Fruit fly (Drosophila melanogaster) ovary, adult (tissue): ENCODE results near the gene CG34171.

Experiments used
- CG17801 ChIP-seq: fragments of 200-800 bp; optimal IDR thresholded peaks from 2 replicates; lab custom pipeline; 2019; ENCODE audit warnings: missing biosample characterization, mild to moderate bottlenecking, missing genetic modification characterization, moderate library complexity; ENCODE audit not compliant: partially characterized antibody

The CG34171 gene

DNA sequence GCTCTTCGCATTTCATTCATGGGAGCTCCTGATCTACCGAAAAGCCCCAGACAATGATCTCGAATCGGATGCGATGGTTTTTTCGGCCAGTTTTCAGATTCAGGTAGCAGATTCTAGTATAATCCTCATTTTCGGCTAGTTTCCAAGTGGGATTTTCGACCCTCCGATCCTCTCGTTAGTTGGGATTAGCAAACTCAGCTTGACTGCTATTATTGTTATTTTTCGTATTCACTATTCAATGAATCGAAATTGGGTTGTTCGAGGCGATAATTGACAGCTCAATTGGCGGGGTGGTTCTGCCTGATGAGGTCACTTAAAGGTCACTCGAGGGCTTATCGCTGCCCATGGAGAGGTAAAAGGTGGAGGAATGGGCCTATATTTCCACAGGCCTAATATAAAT, 8.8 kb upstream of the CG34171 start:
- no peak for TF ChIP-seq CG17801 (GFP tag; lab: Kevin White, UChicago)

DNA sequence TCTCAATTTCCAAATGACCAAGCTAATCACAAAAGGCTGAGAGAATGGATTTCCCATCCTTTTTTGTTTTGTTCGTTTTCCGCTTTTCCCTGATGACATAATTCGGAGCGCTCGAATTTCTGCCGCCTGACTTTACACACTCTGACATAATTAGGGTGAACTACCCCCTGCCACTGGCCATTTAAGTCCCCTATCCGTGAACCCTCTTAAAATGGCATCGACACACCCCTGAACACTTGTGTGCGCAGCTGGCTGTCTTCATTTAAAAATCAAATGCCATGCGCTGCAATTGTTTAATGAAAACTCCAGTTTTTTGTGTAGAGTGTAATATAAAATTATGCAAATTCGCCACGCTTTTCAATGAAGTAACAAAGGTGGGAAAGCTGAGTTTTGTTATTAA, 7.6 kb upstream of the CG34171 start:
- no peak for TF ChIP-seq CG17801 (GFP tag; lab: Kevin White, UChicago)

DNA sequence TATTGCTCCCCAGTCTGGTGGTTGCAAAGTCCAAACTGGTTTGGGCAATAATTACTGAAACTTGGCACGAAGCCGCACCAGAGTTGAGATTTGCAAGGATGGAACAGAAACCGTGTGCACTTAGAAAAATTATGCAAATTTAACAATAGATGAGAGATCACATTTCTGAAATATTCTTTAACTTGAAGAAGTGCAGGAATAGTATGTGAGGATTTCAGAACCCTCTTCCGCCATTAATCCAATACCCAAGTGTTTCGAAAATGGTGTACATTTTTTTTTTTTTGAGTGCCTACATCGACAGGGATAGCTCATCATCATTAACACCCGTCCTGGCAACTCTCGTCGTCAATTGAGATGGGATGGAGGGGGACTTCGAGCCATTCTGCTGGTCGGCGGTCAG, 6.3 kb upstream of the CG34171 start:
- no peak for TF ChIP-seq CG17801 (GFP tag; lab: Kevin White, UChicago)

DNA sequence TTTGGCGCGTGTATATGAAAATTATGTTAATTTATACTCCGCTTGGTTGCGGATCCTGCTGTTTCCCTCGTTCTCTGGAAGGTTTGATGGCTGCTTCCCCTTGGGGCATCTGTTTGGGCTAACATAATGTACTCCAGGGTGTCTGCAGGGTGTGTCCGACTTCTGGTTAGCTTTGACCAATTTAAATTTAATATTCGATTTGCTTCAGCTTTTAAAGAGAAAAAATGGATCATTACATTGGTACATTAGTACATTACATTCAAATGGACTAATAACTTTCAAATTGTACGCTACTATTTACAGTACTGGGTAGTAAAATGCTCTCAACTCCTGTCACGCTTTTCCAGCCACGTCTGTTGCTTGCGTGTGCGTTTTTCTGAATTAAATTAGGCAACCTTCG, 1.3 kb upstream of the CG34171 start:
- TF ChIP-seq CG17801 (GFP tag; lab: Kevin White, UChicago), result no peak

DNA sequence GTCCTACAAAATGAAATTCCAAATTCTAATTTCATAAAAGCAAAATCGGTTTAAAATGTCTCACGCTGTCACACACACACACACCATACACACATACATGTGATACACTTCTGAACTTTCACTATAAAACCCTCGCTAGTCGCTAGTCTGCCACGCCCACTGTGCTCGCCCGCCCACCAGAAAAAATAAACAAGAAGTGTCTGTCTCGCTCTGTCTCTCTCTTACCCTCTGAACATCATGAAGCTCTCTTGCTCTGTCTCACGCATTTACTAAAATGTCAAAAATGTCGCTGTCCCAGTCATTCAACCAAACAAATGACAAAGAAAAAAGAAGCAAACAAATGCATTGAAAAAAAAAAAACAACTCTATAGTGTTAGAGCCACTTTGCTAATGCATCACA, 9.4 kb downstream of the CG34171 start:
- TF ChIP-seq CG17801 (GFP tag; lab: Kevin White, UChicago), result no peak

DNA sequence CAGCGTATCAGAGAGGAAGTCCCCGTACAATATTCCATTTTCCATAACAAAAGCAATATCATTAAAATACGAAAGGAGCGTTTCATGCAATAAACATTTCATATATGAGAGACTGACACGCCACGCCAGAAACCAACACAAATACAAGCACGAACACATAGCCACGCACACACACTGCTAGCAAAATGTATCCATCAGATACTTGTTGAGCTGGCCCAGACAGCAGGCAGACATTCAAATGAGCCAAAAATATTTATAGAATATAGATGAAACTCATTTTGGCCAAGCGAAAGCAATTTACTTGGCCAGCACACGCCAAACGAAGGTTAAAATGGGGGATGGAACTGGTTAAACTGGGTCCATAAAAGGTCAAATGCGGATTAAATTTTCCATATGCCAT, 11.6 kb downstream of the CG34171 start:
- TF ChIP-seq CG17801 (GFP tag; lab: Kevin White, UChicago), result no peak

DNA sequence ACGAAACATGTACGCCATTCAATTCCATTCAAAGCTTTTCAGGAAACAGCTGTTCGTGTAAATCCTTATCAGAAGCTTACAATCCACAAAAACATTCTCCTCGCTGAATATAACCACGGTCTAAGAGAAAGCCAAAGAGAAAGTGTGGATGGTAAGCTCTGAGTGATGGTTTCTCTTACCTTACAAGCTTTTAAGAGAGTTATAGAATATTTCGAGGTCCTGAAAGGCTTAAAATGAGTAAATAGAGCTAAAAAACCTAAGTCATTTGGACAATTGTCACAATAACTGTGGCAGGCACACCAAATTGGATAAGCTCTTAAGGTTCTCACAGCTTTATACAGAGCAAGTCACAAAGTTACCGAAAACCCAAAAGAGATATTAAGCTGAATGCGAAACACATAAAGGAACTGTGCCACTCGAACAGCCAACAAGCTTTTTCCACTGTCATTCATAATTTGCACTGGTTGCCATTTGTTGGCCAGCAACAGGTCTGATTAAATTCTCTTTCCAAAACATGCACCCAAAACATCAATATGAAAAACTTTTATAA, 17.0 kb downstream of the CG34171 start:
- TF ChIP-seq CG17801 (GFP tag; lab: Kevin White, UChicago), result no peak
